Worm (Caenorhabditis elegans) whole organism, late embryonic: ENCODE results near the gene rike-1.

Source experiments
- C08G9.2 ChIP-seq: sonication (generic microtip); optimal IDR thresholded peaks from 2 replicates; lab custom pipeline; 2016; ENCODE audit warnings: mild to moderate bottlenecking, missing genetic modification characterization, moderate library complexity, missing compliant biosample characterization
- F13H6.1 ChIP-seq: sonication (generic microtip); optimal IDR thresholded peaks from 2 replicates; lab custom pipeline; 2016; ENCODE audit warnings: missing genetic modification characterization, missing compliant biosample characterization
- K02D7.2 ChIP-seq: sonication (generic microtip); optimal IDR thresholded peaks from 2 replicates; lab custom pipeline; 2017; ENCODE audit warnings: mild to moderate bottlenecking, missing genetic modification characterization, missing compliant biosample characterization
- K09A11.1 ChIP-seq: sonication (generic microtip); optimal IDR thresholded peaks from 2 replicates; lab custom pipeline; 2017; ENCODE audit warnings: antibody characterized with exemption, mild to moderate bottlenecking, missing genetic modification characterization, missing compliant biosample characterization; ENCODE audit not compliant: insufficient read depth
- T23F11.4 ChIP-seq: fragments of 200-800 bp; sonication (Bioruptor generic); optimal IDR thresholded peaks from 2 replicates; lab custom pipeline; 2018; ENCODE audit warnings: mild to moderate bottlenecking, missing genetic modification characterization, missing compliant biosample characterization
- ahr-1 ChIP-seq: sonication (generic microtip); optimal IDR thresholded peaks from 2 replicates; lab custom pipeline; 2016; ENCODE audit warnings: missing genetic modification characterization, missing compliant biosample characterization
- ceh-14 ChIP-seq: sonication (generic microtip); optimal IDR thresholded peaks from 2 replicates; lab custom pipeline; 2016; ENCODE audit warnings: missing genotype, missing genetic modification characterization, missing compliant biosample characterization
- ceh-19 ChIP-seq: fragments of 200-800 bp; sonication (Bioruptor generic); optimal IDR thresholded peaks from 2 replicates; lab custom pipeline; 2018; ENCODE audit warnings: mild to moderate bottlenecking, missing genetic modification characterization, missing compliant biosample characterization
- ceh-22 ChIP-seq: sonication (generic microtip); optimal IDR thresholded peaks from 2 replicates; lab custom pipeline; 2017; ENCODE audit warnings: missing biosample characterization, missing genetic modification characterization
- ceh-24 ChIP-seq: sonication (generic microtip); optimal IDR thresholded peaks from 2 replicates; lab custom pipeline; 2016; ENCODE audit warnings: mild to moderate bottlenecking, missing genetic modification characterization, missing compliant biosample characterization
- ceh-31 ChIP-seq: sonication (generic microtip); optimal IDR thresholded peaks from 2 replicates; lab custom pipeline; 2016; ENCODE audit warnings: missing genetic modification characterization, missing compliant biosample characterization
- ceh-34 ChIP-seq: sonication (generic microtip); optimal IDR thresholded peaks from 2 replicates; lab custom pipeline; 2016; ENCODE audit warnings: mild to moderate bottlenecking, missing genetic modification characterization, missing compliant biosample characterization
- ceh-45 ChIP-seq: fragments of 200-800 bp; sonication (Bioruptor generic); IDR thresholded peaks from 2 replicates; pipeline ENCODE4 v1.3.6; 2022; ENCODE audit warnings: missing genetic modification reagents, missing genetic modification characterization, missing compliant biosample characterization
- che-1 ChIP-seq: sonication (generic microtip); optimal IDR thresholded peaks from 2 replicates; lab custom pipeline; 2016; ENCODE audit warnings: mild to moderate bottlenecking, missing genetic modification characterization, missing compliant biosample characterization
- dmd-4 ChIP-seq: sonication (generic microtip); optimal IDR thresholded peaks from 2 replicates; lab custom pipeline; 2016; ENCODE audit warnings: borderline replicate concordance, missing genetic modification characterization, missing compliant biosample characterization
- dve-1 ChIP-seq: sonication (generic microtip); optimal IDR thresholded peaks from 2 replicates; lab custom pipeline; 2017; ENCODE audit warnings: antibody characterized with exemption, mild to moderate bottlenecking, missing genetic modification characterization, missing compliant biosample characterization
- elt-2 ChIP-seq: sonication (generic microtip); optimal IDR thresholded peaks from 2 replicates; lab custom pipeline; 2016; ENCODE audit warnings: missing genetic modification reagents, missing genetic modification characterization, missing compliant biosample characterization
- elt-4 ChIP-seq: sonication (generic microtip); optimal IDR thresholded peaks from 2 replicates; lab custom pipeline; 2016; ENCODE audit warnings: missing genetic modification characterization, missing compliant biosample characterization
- eyg-1 ChIP-seq: sonication (generic microtip); optimal IDR thresholded peaks from 2 replicates; lab custom pipeline; 2016; ENCODE audit warnings: missing genotype, missing genetic modification characterization, missing compliant biosample characterization
- fax-1 ChIP-seq: sonication (generic microtip); optimal IDR thresholded peaks from 2 replicates; lab custom pipeline; 2016; ENCODE audit warnings: missing genotype, missing genetic modification characterization, missing compliant biosample characterization
- gmeb-2 ChIP-seq: sonication (generic microtip); optimal IDR thresholded peaks from 2 replicates; lab custom pipeline; 2016; ENCODE audit warnings: missing genetic modification characterization, inconsistent platforms, missing compliant biosample characterization
- hlh-13 ChIP-seq: fragments of 200-800 bp; sonication (Bioruptor generic); optimal IDR thresholded peaks from 2 replicates; lab custom pipeline; 2018; ENCODE audit warnings: mild to moderate bottlenecking, missing genetic modification characterization, missing compliant biosample characterization
- hlh-30 ChIP-seq: sonication (generic microtip); optimal IDR thresholded peaks from 2 replicates; lab custom pipeline; 2017; ENCODE audit warnings: antibody characterized with exemption, missing genetic modification characterization, missing compliant biosample characterization; ENCODE audit not compliant: insufficient read depth
- hlh-8 ChIP-seq: sonication (generic microtip); optimal IDR thresholded peaks from 2 replicates; lab custom pipeline; 2016; ENCODE audit warnings: missing genotype, missing genetic modification characterization, missing compliant biosample characterization
- lim-6 ChIP-seq: sonication (generic microtip); optimal IDR thresholded peaks from 2 replicates; lab custom pipeline; 2016; ENCODE audit warnings: missing genetic modification characterization, missing compliant biosample characterization
- lin-11 ChIP-seq: fragments of 200-800 bp; sonication (Bioruptor generic); optimal IDR thresholded peaks from 2 replicates; lab custom pipeline; 2018; ENCODE audit warnings: mild to moderate bottlenecking, missing genetic modification characterization, missing compliant biosample characterization
- madf-2 ChIP-seq: sonication (generic microtip); optimal IDR thresholded peaks from 2 replicates; lab custom pipeline; 2017; ENCODE audit warnings: missing genetic modification characterization, missing compliant biosample characterization
- nhr-11 ChIP-seq: fragments of 150-350 bp; optimal IDR thresholded peaks from 2 replicates; lab custom pipeline; 2014; ENCODE audit warnings: missing biosample characterization, missing genetic modification characterization
- npax-4 ChIP-seq: sonication (generic microtip); optimal IDR thresholded peaks from 2 replicates; lab custom pipeline; 2016; ENCODE audit warnings: missing genetic modification characterization, missing compliant biosample characterization
- pag-3 ChIP-seq: sonication (generic microtip); optimal IDR thresholded peaks from 2 replicates; lab custom pipeline; 2016; ENCODE audit warnings: missing compliant biosample characterization, missing genetic modification characterization, borderline replicate concordance
- pax-1 ChIP-seq: fragments of 150-350 bp; optimal IDR thresholded peaks from 2 replicates; lab custom pipeline; 2014; ENCODE audit warnings: missing biosample characterization, missing genetic modification characterization
- pha-2 ChIP-seq: sonication (generic microtip); optimal IDR thresholded peaks from 2 replicates; lab custom pipeline; 2017; ENCODE audit warnings: mild to moderate bottlenecking, missing genetic modification characterization, missing compliant biosample characterization
- pha-4 ChIP-seq: fragments of 150-350 bp; optimal IDR thresholded peaks from 2 replicates; lab custom pipeline; 2018; ENCODE audit warnings: missing biosample characterization, missing genetic modification reagents, missing genetic modification characterization
- pqm-1 ChIP-seq: sonication (generic microtip); optimal IDR thresholded peaks from 2 replicates; lab custom pipeline; 2016; ENCODE audit warnings: missing genetic modification characterization, missing compliant biosample characterization
- ref-2 ChIP-seq: sonication (generic microtip); optimal IDR thresholded peaks from 2 replicates; lab custom pipeline; 2016; ENCODE audit warnings: missing genetic modification characterization, missing compliant biosample characterization
- rnt-1 ChIP-seq: sonication (generic microtip); optimal IDR thresholded peaks from 2 replicates; lab custom pipeline; 2016; ENCODE audit warnings: missing genetic modification characterization, missing compliant biosample characterization
- sdc-2 ChIP-seq: sonication (generic microtip); optimal IDR thresholded peaks from 2 replicates; lab custom pipeline; 2016; ENCODE audit warnings: missing genotype, missing genetic modification characterization, missing compliant biosample characterization
- sox-2 ChIP-seq: fragments of 200-800 bp; sonication (Bioruptor generic); IDR thresholded peaks from 2 replicates; pipeline ENCODE4 v1.3.6; 2022; ENCODE audit warnings: missing genetic modification reagents, missing genetic modification characterization, missing compliant biosample characterization
- sox-4 ChIP-seq: sonication (generic microtip); optimal IDR thresholded peaks from 2 replicates; lab custom pipeline; 2017; ENCODE audit warnings: mild to moderate bottlenecking, missing genetic modification characterization, inconsistent platforms, missing compliant biosample characterization
- syd-9 ChIP-seq: sonication (generic microtip); optimal IDR thresholded peaks from 2 replicates; lab custom pipeline; 2016; ENCODE audit warnings: mild to moderate bottlenecking, missing genetic modification characterization, moderate library complexity, missing compliant biosample characterization
- tbx-2 ChIP-seq: sonication (generic microtip); optimal IDR thresholded peaks from 2 replicates; lab custom pipeline; 2016; ENCODE audit warnings: missing genetic modification characterization, missing compliant biosample characterization
- tbx-7 ChIP-seq: sonication (generic microtip); optimal IDR thresholded peaks from 2 replicates; lab custom pipeline; 2016; ENCODE audit warnings: missing genotype, missing genetic modification characterization, missing compliant biosample characterization
- ttx-3 ChIP-seq: sonication (generic microtip); optimal IDR thresholded peaks from 2 replicates; lab custom pipeline; 2016; ENCODE audit warnings: missing genetic modification reagents, missing genetic modification characterization, missing compliant biosample characterization
- unc-3 ChIP-seq, 2 experiments: fragments of 200-800 bp in 1 of 2; sonication (Bioruptor generic) in 1 of 2; sonication (generic microtip) in 1 of 2; conservative IDR thresholded peaks in 1 of 2; optimal IDR thresholded peaks in 1 of 2; 2 replicates each; pipeline versions ENCODE4 v1.3.6 to Lab custom; 2016 to 2022; ENCODE audit warnings: missing compliant biosample characterization in 2 of 2, missing genetic modification characterization in 2 of 2, missing genetic modification reagents in 1 of 2
- zip-5 ChIP-seq: sonication (generic microtip); optimal IDR thresholded peaks from 2 replicates; lab custom pipeline; 2016; ENCODE audit warnings: missing genetic modification characterization, missing compliant biosample characterization

The rike-1 gene

ce11 chrV:14523788-14524582, 21.7 kb downstream of the rike-1 start, which contains the start of gene ril-1 (continued):
- TF ChIP-seq fax-1 (tag; lab: Kevin White, UChicago) (peak; percentile 12), elt-4 (tag; lab: Kevin White, UChicago) (no peak), K02D7.2 (no peak), ceh-22 (tag; lab: Kevin White, UChicago) (no peak), zip-5 (tag; lab: Kevin White, UChicago) (no peak), T23F11.4 (GFP tag; lab: Kevin White, UChicago) (peak; percentile 15), ahr-1 (tag; lab: Kevin White, UChicago) (no peak), nhr-11 (tag; lab: Kevin White, UChicago) (no peak), pax-1 (tag; lab: Kevin White, UChicago) (no peak), hlh-8 (tag; lab: Kevin White, UChicago) (no peak), ttx-3 (tag; lab: Kevin White, UChicago) (peak; percentile 53), sdc-2 (no peak), pha-2 (tag; lab: Kevin White, UChicago) (no peak), sox-4 (peak; percentile 23), tbx-2 (tag; lab: Kevin White, UChicago) (peak; percentile 35)

- TF ChIP-seq pag-3 (tag; lab: Kevin White, UChicago) = no peak
- no peak for TF ChIP-seq ceh-24
- no peak for TF ChIP-seq tbx-2 (tag; lab: Kevin White, UChicago)
- TF ChIP-seq unc-3 (GFP tag; conservative IDR thresholded peaks at IDR 0.05; lab: Robert Waterston, UW) = no peak
- TF ChIP-seq unc-3 (tag; optimal IDR thresholded peaks at IDR 0.05; lab: Kevin White, UChicago) = no peak
- no peak for TF ChIP-seq pqm-1 (tag; lab: Kevin White, UChicago)
- TF ChIP-seq F13H6.1 (tag; lab: Kevin White, UChicago) = no peak
- TF ChIP-seq ceh-14 (tag; lab: Kevin White, UChicago) = no peak
- no peak for TF ChIP-seq dmd-4 (tag; lab: Kevin White, UChicago)
- TF ChIP-seq dve-1 (tag; lab: Kevin White, UChicago) = no peak
- no peak for TF ChIP-seq hlh-13 (GFP tag; lab: Kevin White, UChicago)
- TF ChIP-seq ref-2 (tag; lab: Kevin White, UChicago) = no peak
- TF ChIP-seq elt-2 = no peak
- TF ChIP-seq lim-6 (tag; lab: Kevin White, UChicago) = no peak
- no peak for TF ChIP-seq sox-2 (GFP tag; lab: Robert Waterston, UW)
Measured at ce11 chrV:14523105-14523504, 22.6 kb downstream of the rike-1 start, which contains the start of gene C53A5.2. Gene C53A5.2 (minus strand): TSS chrV:14523205.

- no peak for TF ChIP-seq sox-2 (GFP tag; lab: Robert Waterston, UW)
- no peak for TF ChIP-seq ceh-34 (tag; lab: Kevin White, UChicago)
- no peak for TF ChIP-seq lim-6 (tag; lab: Kevin White, UChicago)
- TF ChIP-seq npax-4 = no peak
- TF ChIP-seq ceh-31 (tag; lab: Kevin White, UChicago) = no peak
- no peak for TF ChIP-seq gmeb-2 (tag; lab: Kevin White, UChicago)
- TF ChIP-seq pha-4 (tag; lab: Kevin White, UChicago) = no peak
- no peak for TF ChIP-seq pax-1 (tag; lab: Kevin White, UChicago)
- no peak for TF ChIP-seq syd-9 (tag; lab: Kevin White, UChicago)
- TF ChIP-seq rnt-1 (tag; lab: Kevin White, UChicago) = no peak
- TF ChIP-seq T23F11.4 (GFP tag; lab: Kevin White, UChicago) = no peak
Measured at ce11 chrV:14522514-14522913, 23.2 kb downstream of the rike-1 start, which contains the start of gene C53A5.16. Gene C53A5.16 (minus strand): TSS chrV:14522614.

- TF ChIP-seq ceh-19 (no peak), eyg-1 (tag; lab: Kevin White, UChicago) (no peak), che-1 (no peak), syd-9 (tag; lab: Kevin White, UChicago) (no peak), ceh-14 (tag; lab: Kevin White, UChicago) (no peak), tbx-7 (tag; lab: Kevin White, UChicago) (no peak), C08G9.2 (tag; lab: Kevin White, UChicago) (no peak), pha-4 (tag; lab: Kevin White, UChicago) (no peak), elt-2 (no peak), lin-11 (no peak), sox-4 (no peak), ceh-45 (GFP tag; lab: Robert Waterston, UW) (no peak), rnt-1 (tag; lab: Kevin White, UChicago) (no peak), hlh-30 (tag; lab: Kevin White, UChicago) (no peak), K09A11.1 (tag; lab: Kevin White, UChicago) (no peak), madf-2 (tag; lab: Kevin White, UChicago) (no peak)
Measured at ce11 chrV:14521000-14521399, 24.7 kb downstream of the rike-1 start, which contains the start of gene C53A5.17. Gene C53A5.17 (minus strand): TSS chrV:14521100.
